Fruit fly (Drosophila melanogaster) whole organism, embryonic: ENCODE results near the gene CG43760.

Experiments used
- Bteb2 ChIP-seq: fragments of 200-800 bp; sonication (Bioruptor generic); optimal IDR thresholded peaks from 2 replicates; lab custom pipeline; 2016; ENCODE audit warnings: missing biosample characterization, missing genetic modification characterization
- CG11695 ChIP-seq: fragments of 200-800 bp; sonication (Bioruptor generic); IDR thresholded peaks from 3 replicates; pipeline ENCODE4 v1.3.6; 2022; ENCODE audit warnings: missing biosample characterization, missing genetic modification characterization
- CG12236 ChIP-seq: fragments of 200-800 bp; sonication (Bioruptor generic); optimal IDR thresholded peaks from 2 replicates; lab custom pipeline; 2016; ENCODE audit warnings: missing biosample characterization, missing genetic modification characterization
- CG13287 ChIP-seq: fragments of 200-800 bp; sonication (Bioruptor generic); IDR thresholded peaks from 2 replicates; pipeline ENCODE4 v1.3.6; 2022; ENCODE audit warnings: missing biosample characterization, missing genetic modification characterization; ENCODE audit not compliant: partially characterized antibody
- CG15269 ChIP-seq: fragments of 200-800 bp; sonication (Bioruptor generic); optimal IDR thresholded peaks from 2 replicates; lab custom pipeline; 2018; ENCODE audit warnings: missing biosample characterization, mild to moderate bottlenecking, missing genetic modification characterization, moderate library complexity
- CG16815 ChIP-seq: fragments of 200-800 bp; sonication (Bioruptor generic); optimal IDR thresholded peaks from 3 replicates; lab custom pipeline; 2017; ENCODE audit warnings: missing biosample characterization, mild to moderate bottlenecking, missing genetic modification characterization
- CG17359 ChIP-seq: fragments of 200-800 bp; sonication (Bioruptor generic); optimal IDR thresholded peaks from 3 replicates; lab custom pipeline; 2018; ENCODE audit warnings: missing biosample characterization, mild to moderate bottlenecking, missing genetic modification characterization, moderate library complexity
- CG18262 ChIP-seq: fragments of 200-800 bp; optimal IDR thresholded peaks from 3 replicates; lab custom pipeline; 2019; ENCODE audit warnings: missing biosample characterization, mild to moderate bottlenecking, missing genetic modification characterization, moderate library complexity
- CG2120 ChIP-seq: fragments of 200-800 bp; sonication (Bioruptor generic); optimal IDR thresholded peaks from 3 replicates; lab custom pipeline; 2016; ENCODE audit warnings: missing biosample characterization, missing genetic modification characterization
- CG2199 ChIP-seq: fragments of 200-800 bp; sonication (Bioruptor generic); IDR thresholded peaks from 3 replicates; pipeline ENCODE4 v1.3.6; 2022; ENCODE audit warnings: missing biosample characterization, missing genetic modification characterization
- CG2712 ChIP-seq: fragments of 200-800 bp; optimal IDR thresholded peaks from 3 replicates; lab custom pipeline; 2019; ENCODE audit warnings: missing biosample characterization, mild to moderate bottlenecking, missing genetic modification characterization, moderate library complexity
- CG34224 ChIP-seq: fragments of 200-800 bp; sonication (Bioruptor generic); IDR thresholded peaks from 3 replicates; pipeline ENCODE4 v1.3.6; 2022; ENCODE audit warnings: missing biosample characterization, missing genetic modification characterization; ENCODE audit not compliant: partially characterized antibody
- CG6175 ChIP-seq: fragments of 200-800 bp; sonication (Bioruptor generic); IDR thresholded peaks from 3 replicates; pipeline ENCODE4 v1.3.6; 2022; ENCODE audit warnings: missing biosample characterization, missing genetic modification characterization
- CG6683 ChIP-seq: fragments of 200-800 bp; sonication (Bioruptor generic); optimal IDR thresholded peaks from 2 replicates; lab custom pipeline; 2017; ENCODE audit warnings: missing biosample characterization, mild to moderate bottlenecking, missing genetic modification characterization, missing genetic modification reagents
- CG6791 ChIP-seq: fragments of 200-800 bp; sonication (Bioruptor generic); IDR thresholded peaks from 3 replicates; pipeline ENCODE4 v1.3.6; 2022; ENCODE audit warnings: missing biosample characterization, missing genetic modification characterization; ENCODE audit not compliant: partially characterized antibody
- CG7556 ChIP-seq: fragments of 200-800 bp; sonication (Bioruptor generic); optimal IDR thresholded peaks from 2 replicates; lab custom pipeline; 2017; ENCODE audit warnings: missing biosample characterization, mild to moderate bottlenecking, missing genetic modification characterization
- CG7839 ChIP-seq: fragments of 200-800 bp; sonication (Bioruptor generic); optimal IDR thresholded peaks from 3 replicates; lab custom pipeline; 2018; ENCODE audit warnings: missing biosample characterization, mild to moderate bottlenecking, missing genetic modification characterization, moderate library complexity
- CG8924 ChIP-seq: fragments of 200-800 bp; optimal IDR thresholded peaks from 3 replicates; lab custom pipeline; 2019; ENCODE audit warnings: missing biosample characterization, mild to moderate bottlenecking, missing genetic modification characterization, moderate library complexity
- CG9876 ChIP-seq: fragments of 200-800 bp; sonication (Bioruptor generic); optimal IDR thresholded peaks from 2 replicates; lab custom pipeline; 2016; ENCODE audit warnings: missing biosample characterization, missing genetic modification characterization
- CHES-1-like ChIP-seq: fragments of 200-800 bp; sonication (Bioruptor generic); optimal IDR thresholded peaks from 2 replicates; lab custom pipeline; 2016; ENCODE audit warnings: missing biosample characterization, missing genetic modification characterization
- CkIIα-i1 ChIP-seq: fragments of 200-800 bp; sonication (Bioruptor generic); IDR thresholded peaks from 2 replicates; pipeline ENCODE4 v1.3.6; 2022; ENCODE audit warnings: missing biosample characterization, missing genetic modification characterization
- Deaf1 ChIP-seq: fragments of 200-800 bp; optimal IDR thresholded peaks from 3 replicates; lab custom pipeline; 2019; ENCODE audit warnings: missing biosample characterization, mild to moderate bottlenecking, missing genetic modification characterization, moderate library complexity
- Drgx ChIP-seq: fragments of 200-800 bp; sonication (Bioruptor generic); IDR thresholded peaks from 2 replicates; pipeline ENCODE4 v1.3.6; 2022; ENCODE audit warnings: missing biosample characterization, missing genetic modification characterization
- Fer2 ChIP-seq: fragments of 200-800 bp; sonication (Bioruptor generic); optimal IDR thresholded peaks from 2 replicates; lab custom pipeline; 2018; ENCODE audit warnings: missing biosample characterization, mild to moderate bottlenecking, missing genetic modification characterization, moderate library complexity
- HLHmδ ChIP-seq: fragments of 200-800 bp; sonication (Bioruptor generic); optimal IDR thresholded peaks from 2 replicates; lab custom pipeline; 2018; ENCODE audit warnings: missing biosample characterization, mild to moderate bottlenecking, missing genetic modification characterization, moderate library complexity
- HmgD ChIP-seq: fragments of 200-800 bp; sonication (Bioruptor generic); optimal IDR thresholded peaks from 3 replicates; lab custom pipeline; 2016; ENCODE audit warnings: missing biosample characterization, missing genetic modification characterization
- Hr78 ChIP-seq, 2 experiments: fragments of 200-800 bp in 1 of 2; fragments of >200 bp in 1 of 2; sonication (Bioruptor generic) in 1 of 2; optimal IDR thresholded peaks; 2 replicates each; lab custom pipeline; 2017 to 2019; ENCODE audit warnings: missing biosample characterization in 2 of 2, missing genetic modification characterization in 2 of 2, mild to moderate bottlenecking in 1 of 2, moderate library complexity in 1 of 2
- Optix ChIP-seq: fragments of 200-800 bp; sonication (Bioruptor generic); IDR thresholded peaks from 3 replicates; pipeline ENCODE4 v1.3.6; 2022; ENCODE audit warnings: missing biosample characterization, missing genetic modification characterization
- Poxn ChIP-seq: fragments of 200-800 bp; sonication (Bioruptor generic); IDR thresholded peaks from 2 replicates; pipeline ENCODE4 v1.3.6; 2022; ENCODE audit warnings: missing biosample characterization, missing genetic modification characterization
- Sox102F ChIP-seq: fragments of 200-800 bp; sonication (Bioruptor generic); optimal IDR thresholded peaks from 2 replicates; lab custom pipeline; 2018; ENCODE audit warnings: missing biosample characterization, mild to moderate bottlenecking, missing genetic modification characterization, moderate library complexity
- Xbp1 ChIP-seq: fragments of 200-800 bp; sonication (Bioruptor generic); optimal IDR thresholded peaks from 3 replicates; lab custom pipeline; 2016; ENCODE audit warnings: missing biosample characterization, mild to moderate bottlenecking, missing genetic modification characterization
- chinmo ChIP-seq: fragments of 200-800 bp; sonication (Bioruptor generic); IDR thresholded peaks from 4 replicates; pipeline ENCODE4 v1.3.6; 2022; ENCODE audit warnings: missing biosample characterization, missing genetic modification characterization; ENCODE audit not compliant: partially characterized antibody
- dm ChIP-seq: fragments of 200-800 bp; sonication (Bioruptor generic); optimal IDR thresholded peaks from 3 replicates; lab custom pipeline; 2016; ENCODE audit warnings: missing biosample characterization, missing genetic modification characterization
- dysf ChIP-seq: fragments of 200-800 bp; sonication (Bioruptor generic); IDR thresholded peaks from 3 replicates; pipeline ENCODE4 v1.3.6; 2022; ENCODE audit warnings: missing biosample characterization, missing genetic modification characterization
- emc ChIP-seq: fragments of 200-800 bp; sonication (Bioruptor generic); optimal IDR thresholded peaks from 2 replicates; lab custom pipeline; 2016; ENCODE audit warnings: missing biosample characterization, missing genetic modification characterization
- gfzf ChIP-seq: fragments of 200-800 bp; sonication (Bioruptor generic); optimal IDR thresholded peaks from 2 replicates; lab custom pipeline; 2016; ENCODE audit warnings: missing biosample characterization, mild to moderate bottlenecking, missing genetic modification characterization, moderate library complexity
- grn ChIP-seq: fragments of 200-800 bp; sonication (Bioruptor generic); optimal IDR thresholded peaks from 3 replicates; lab custom pipeline; 2017; ENCODE audit warnings: missing biosample characterization, missing genetic modification characterization
- inv ChIP-seq: fragments of 200-800 bp; sonication (Bioruptor generic); IDR thresholded peaks from 2 replicates; pipeline ENCODE4 v1.3.6; 2022; ENCODE audit warnings: missing biosample characterization, missing genetic modification characterization; ENCODE audit not compliant: partially characterized antibody
- jigr1 ChIP-seq: fragments of 200-800 bp; sonication (Bioruptor generic); IDR thresholded peaks from 3 replicates; pipeline ENCODE4 v1.3.6; 2022; ENCODE audit warnings: missing biosample characterization, missing genetic modification characterization
- lola ChIP-seq, 3 experiments: fragments of >200 bp in 2 of 3; fragments of 200-800 bp in 1 of 3; sonication (Bioruptor generic) in 1 of 3; optimal IDR thresholded peaks; 2 replicates each; lab custom pipeline; 2017 to 2019; ENCODE audit warnings: missing biosample characterization in 3 of 3, missing genetic modification characterization in 3 of 3, mild to moderate bottlenecking in 1 of 3, moderate library complexity in 1 of 3
- pb ChIP-seq: fragments of 200-800 bp; sonication (Bioruptor generic); optimal IDR thresholded peaks from 3 replicates; lab custom pipeline; 2016; ENCODE audit warnings: missing biosample characterization, missing genetic modification characterization
- pros ChIP-seq: fragments of 200-800 bp; sonication (Bioruptor generic); optimal IDR thresholded peaks from 3 replicates; lab custom pipeline; 2019; ENCODE audit warnings: missing biosample characterization, mild to moderate bottlenecking, missing genetic modification characterization, moderate library complexity
- row ChIP-seq: fragments of 200-800 bp; sonication (Bioruptor generic); IDR thresholded peaks from 3 replicates; pipeline ENCODE4 v1.3.6; 2022; ENCODE audit warnings: missing biosample characterization, missing genetic modification characterization
- sna ChIP-seq: fragments of 200-800 bp; sonication (Bioruptor generic); IDR thresholded peaks from 2 replicates; pipeline ENCODE4 v1.3.6; 2022; ENCODE audit warnings: missing biosample characterization, missing genetic modification characterization; ENCODE audit not compliant: partially characterized antibody
- sr ChIP-seq: fragments of 200-800 bp; sonication (Bioruptor generic); IDR thresholded peaks from 3 replicates; pipeline ENCODE4 v1.3.6; 2022; ENCODE audit warnings: missing biosample characterization, missing genetic modification characterization
- trem ChIP-seq: fragments of 200-800 bp; optimal IDR thresholded peaks from 3 replicates; lab custom pipeline; 2019; ENCODE audit warnings: missing biosample characterization, mild to moderate bottlenecking, missing genetic modification characterization, moderate library complexity
- vvl ChIP-seq: fragments of 200-800 bp; sonication (Bioruptor generic); IDR thresholded peaks from 2 replicates; pipeline ENCODE4 v1.3.6; 2022; ENCODE audit warnings: missing biosample characterization, missing genetic modification characterization
- z ChIP-seq: fragments of 200-800 bp; sonication (Bioruptor generic); IDR thresholded peaks from 3 replicates; pipeline ENCODE4 v1.3.6; 2022; ENCODE audit warnings: missing biosample characterization, missing genetic modification characterization

Gene CG43760

dm6 chr2L:15761409-15762407 lies 14.9 kb downstream of the CG43760 start (continued):
- TF ChIP-seq HLHmδ (GFP tag; lab: Kevin White, UChicago) (no peak), dm (GFP tag; lab: Kevin White, UChicago) (no peak), CG12236 (GFP tag; lab: Kevin White, UChicago) (peak; percentile 9), HmgD (GFP tag; lab: Kevin White, UChicago) (no peak), Poxn (GFP tag; lab: Robert Waterston, UW) (no peak), CG2712 (tag; lab: Kevin White, UChicago) (peak; percentile 87), Optix (peak; percentile 45; the same call in 1 of the 3 replicates), Xbp1 (peak; percentile 65), CG6175 (GFP tag; lab: Robert Waterston, UW) (no peak), CG11695 (peak; percentile 87), CHES-1-like (GFP tag; lab: Kevin White, UChicago) (peak; percentile 21), Fer2 (tag; lab: Kevin White, UChicago) (peak; percentile 17), pb (GFP tag; lab: Kevin White, UChicago) (no peak), Deaf1 (no peak), Bteb2 (GFP tag; lab: Kevin White, UChicago) (no peak), CG17359 (tag; lab: Kevin White, UChicago) (peak; percentile 86), CG8924 (tag; lab: Kevin White, UChicago) (peak; percentile 85), inv (no peak), CkIIα-i1 (GFP tag; lab: Robert Waterston, UW) (no peak), lola (GFP tag; optimal IDR thresholded peaks at IDR 0.05; lab: Kevin White, UChicago) (peak in 1 of 3 experiments; percentile 82), Sox102F (GFP tag; lab: Kevin White, UChicago) (peak; percentile 80), CG7839 (tag; lab: Kevin White, UChicago) (peak; percentile 80), jigr1 (GFP tag; lab: Robert Waterston, UW) (peak; percentile 66; the same call in 2 of the 3 replicates), CG6683 (peak; percentile 41), CG34224 (GFP tag; lab: Robert Waterston, UW) (no peak), emc (no peak), trem (peak; percentile 76), CG16815 (GFP tag; lab: Kevin White, UChicago) (peak; percentile 30), dysf (GFP tag; lab: Robert Waterston, UW) (peak; percentile 82), CG9876 (GFP tag; lab: Kevin White, UChicago) (no peak), pros (no peak), sna (GFP tag; lab: Robert Waterston, UW) (no peak), grn (peak; percentile 1), sr (no peak)

- TF ChIP-seq CG13287 (peak; percentile 25; the same call in 1 of the 2 replicates), CG18262 (tag; lab: Kevin White, UChicago) (no peak), row (GFP tag; lab: Robert Waterston, UW) (peak; percentile 27; the same call in 1 of the 3 replicates), CG6791 (GFP tag; lab: Robert Waterston, UW) (no peak), CG2199 (GFP tag; lab: Robert Waterston, UW) (peak; percentile 54; the same call in 1 of the 3 replicates), CG15269 (tag; lab: Kevin White, UChicago) (peak; percentile 29), CG2120 (peak; percentile 5), CG7556 (GFP tag; lab: Kevin White, UChicago) (no peak), chinmo (GFP tag; lab: Robert Waterston, UW) (peak; percentile 73; the same call in 1 of the 4 replicates), Hr78 (GFP tag; optimal IDR thresholded peaks at IDR 0.05; lab: Kevin White, UChicago) (peak in 1 of 2 experiments; percentile 73), vvl (GFP tag; lab: Robert Waterston, UW) (peak; percentile 44), z (GFP tag; lab: Robert Waterston, UW) (peak; percentile 82), CG17359 (tag; lab: Kevin White, UChicago) (no peak), Bteb2 (GFP tag; lab: Kevin White, UChicago) (no peak), Drgx (GFP tag; lab: Robert Waterston, UW) (no peak), gfzf (GFP tag; lab: Kevin White, UChicago) (peak; percentile 29)
These were observed 16.0 kb downstream of the CG43760 start for dm6 chr2L:15760666-15761065.
